Fruit fly (Drosophila melanogaster): ENCODE results near the gene z.

DNA sequence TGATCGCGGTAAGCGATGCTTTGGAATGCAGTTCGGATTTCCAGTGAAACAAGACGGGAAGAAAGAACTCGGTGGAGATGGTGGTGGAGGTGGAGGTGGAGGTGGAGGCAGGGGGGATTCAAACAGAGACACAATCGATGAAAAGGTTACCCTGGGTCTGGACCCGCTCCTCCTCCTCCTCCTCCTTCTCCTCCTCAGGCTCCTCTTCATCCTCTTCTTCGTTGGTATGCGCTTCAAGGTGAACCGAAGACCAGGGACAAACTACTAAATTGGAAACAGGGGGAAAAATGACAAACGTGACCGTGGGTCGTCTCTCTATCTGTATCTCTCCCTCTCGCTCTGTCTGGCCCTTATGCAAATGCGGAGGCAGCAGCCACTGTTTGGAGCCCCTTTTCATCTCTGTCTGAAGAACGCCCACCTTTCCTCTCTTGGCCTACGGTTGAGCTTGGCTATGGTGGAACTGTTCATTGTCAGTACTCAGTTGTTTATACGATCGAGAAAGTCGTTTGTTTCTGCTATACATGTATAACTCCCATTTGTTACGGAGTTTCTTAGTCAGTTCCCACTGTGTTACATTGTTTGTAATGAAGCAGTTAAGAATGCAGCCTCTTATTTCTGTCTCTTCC lies 15.5 kb downstream of the z start:
- TF ChIP-seq CG8478 (optimal IDR thresholded peaks at IDR 0.05) (no peak), CTCF (optimal IDR thresholded peaks at IDR 0.05) (no peak)
